Fruit fly (Drosophila melanogaster) whole organism: ENCODE measurements around the gene RpS25.

ENCODE experiments used
- CG8478 ChIP-seq: fragments of >200 bp; optimal IDR thresholded peaks from 2 replicates; lab custom pipeline; 2018; ENCODE audit warnings: inconsistent platforms
- Dll ChIP-seq: fragments of >200 bp; optimal IDR thresholded peaks from 2 replicates; lab custom pipeline; 2017
- EcR ChIP-seq, 2 experiments: fragments of >200 bp; optimal IDR thresholded peaks; 2 replicates each; lab custom pipeline; 2017; ENCODE audit warnings: missing biosample characterization in 2 of 2, missing genetic modification characterization in 2 of 2, missing genetic modification reagents in 2 of 2
- pan ChIP-seq: fragments of >200 bp; optimal IDR thresholded peaks from 2 replicates; lab custom pipeline; 2017
- psq ChIP-seq: fragments of >200 bp; optimal IDR thresholded peaks from 2 replicates; lab custom pipeline; 2017
- usp ChIP-seq: fragments of >200 bp; optimal IDR thresholded peaks from 2 replicates; lab custom pipeline; 2017; ENCODE audit warnings: missing biosample characterization, missing genetic modification characterization, mixed read lengths

DNA sequence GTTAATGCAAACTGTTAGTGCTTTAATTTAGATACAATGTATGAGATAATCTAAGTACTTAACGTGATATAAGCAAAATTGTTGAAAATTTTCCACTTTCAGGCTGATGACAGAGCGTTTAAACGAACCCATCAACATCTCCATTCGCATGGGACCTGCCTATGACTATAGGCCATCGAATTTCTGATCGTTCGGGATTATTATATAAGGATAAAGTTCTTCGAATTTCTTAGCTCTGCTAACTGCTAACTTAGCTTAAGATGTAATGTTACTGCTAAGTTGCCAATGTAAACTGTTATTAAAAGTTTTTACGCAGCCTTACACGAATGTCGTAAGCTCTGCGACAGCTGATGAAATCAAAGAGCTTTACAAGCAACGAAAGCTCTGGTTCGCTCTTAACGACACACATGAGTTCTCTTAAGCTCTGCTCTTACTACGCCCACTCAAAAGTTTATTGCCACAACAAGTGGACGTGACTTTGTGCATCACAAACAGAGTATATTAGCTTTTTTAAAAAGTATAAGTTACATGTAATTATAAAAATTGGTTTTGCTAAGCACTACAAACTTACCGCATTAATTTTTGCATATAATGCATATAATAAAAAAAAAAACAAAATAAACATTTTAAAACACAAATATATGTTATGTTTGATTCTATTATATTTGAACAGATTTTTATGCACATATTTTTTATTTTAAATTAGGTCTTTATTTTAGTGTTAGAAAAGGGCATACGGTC is 19.3 kb downstream of the RpS25 start:
- no peak for TF ChIP-seq pan (lab: Kevin White, UChicago)
- no peak for TF ChIP-seq Dll (lab: Kevin White, UChicago)
- TF ChIP-seq psq (lab: Kevin White, UChicago) = no peak
- no peak for TF ChIP-seq CG8478
- no peak for TF ChIP-seq EcR (GFP tag; optimal IDR thresholded peaks at IDR 0.05; lab: Kevin White, UChicago)
- TF ChIP-seq usp (GFP tag; lab: Kevin White, UChicago) = no peak
